Worm (Caenorhabditis elegans) whole organism, early embryonic: ENCODE results near the gene chat-1.

ENCODE experiments used
- B0310.2 ChIP-seq: sonication (generic microtip); optimal IDR thresholded peaks from 2 replicates; lab custom pipeline; 2016; ENCODE audit warnings: mild to moderate bottlenecking, missing genetic modification characterization, missing compliant biosample characterization
- F13C5.2 ChIP-seq: sonication (generic microtip); optimal IDR thresholded peaks from 2 replicates; lab custom pipeline; 2017; ENCODE audit warnings: mild to moderate bottlenecking, missing genetic modification characterization, inconsistent platforms, missing compliant biosample characterization
- aly-1 ChIP-seq: sonication (generic microtip); optimal IDR thresholded peaks from 2 replicates; lab custom pipeline; 2016; ENCODE audit warnings: missing genetic modification characterization, missing compliant biosample characterization
- ama-1 ChIP-seq: fragments of 150-350 bp; optimal IDR thresholded peaks from 2 replicates; lab custom pipeline; 2014
- ceh-13 ChIP-seq: fragments of 200-800 bp; sonication (Bioruptor generic); optimal IDR thresholded peaks from 2 replicates; lab custom pipeline; 2018; ENCODE audit warnings: mild to moderate bottlenecking, missing genetic modification characterization, missing compliant biosample characterization
- ceh-36 ChIP-seq: sonication (generic microtip); optimal IDR thresholded peaks from 2 replicates; lab custom pipeline; 2016; ENCODE audit warnings: missing genetic modification characterization, inconsistent platforms, missing compliant biosample characterization
- ets-7 ChIP-seq: sonication (generic microtip); optimal IDR thresholded peaks from 2 replicates; lab custom pipeline; 2016; ENCODE audit warnings: missing genotype, missing genetic modification characterization, missing compliant biosample characterization
- flt-1 ChIP-seq: fragments of 200-800 bp; sonication (Bioruptor generic); IDR thresholded peaks from 2 replicates; pipeline ENCODE4 v1.3.6; 2022; ENCODE audit warnings: missing genetic modification characterization, missing compliant biosample characterization
- hmbx-1 ChIP-seq: sonication (generic microtip); optimal IDR thresholded peaks from 2 replicates; lab custom pipeline; 2016; ENCODE audit warnings: mild to moderate bottlenecking, missing genetic modification characterization, missing compliant biosample characterization
- hmg-4 ChIP-seq: fragments of 200-800 bp; sonication (Bioruptor generic); optimal IDR thresholded peaks from 2 replicates; lab custom pipeline; 2018; ENCODE audit warnings: mild to moderate bottlenecking, missing genetic modification characterization, missing compliant biosample characterization
- hnd-1 ChIP-seq: sonication (generic microtip); optimal IDR thresholded peaks from 2 replicates; lab custom pipeline; 2016; ENCODE audit warnings: missing genetic modification characterization, missing compliant biosample characterization
- pes-1 ChIP-seq: fragments of 200-800 bp; sonication (Bioruptor generic); IDR thresholded peaks from 2 replicates; pipeline ENCODE4 v1.3.6; 2022; ENCODE audit warnings: missing genetic modification reagents, missing genetic modification characterization, missing compliant biosample characterization
- scrt-1 ChIP-seq: fragments of 200-800 bp; sonication (Bioruptor generic); IDR thresholded peaks from 2 replicates; pipeline ENCODE4 v1.3.6; 2022; ENCODE audit warnings: missing genetic modification characterization, missing compliant biosample characterization
- sea-1 ChIP-seq: fragments of 200-800 bp; sonication (Bioruptor generic); conservative IDR thresholded peaks from 2 replicates; pipeline ENCODE4 v1.3.6; 2022; ENCODE audit warnings: missing genetic modification characterization, missing compliant biosample characterization
- tbx-11 ChIP-seq: fragments of 200-800 bp; sonication (Bioruptor generic); IDR thresholded peaks from 2 replicates; pipeline ENCODE4 v1.3.6; 2022; ENCODE audit warnings: missing genetic modification characterization, missing compliant biosample characterization
- tbx-37 ChIP-seq: fragments of 200-800 bp; sonication (Bioruptor generic); conservative IDR thresholded peaks from 2 replicates; pipeline ENCODE4 v1.3.6; 2022; ENCODE audit warnings: missing genetic modification reagents, missing genetic modification characterization, missing compliant biosample characterization
- tra-4 ChIP-seq: sonication (generic microtip); optimal IDR thresholded peaks from 2 replicates; lab custom pipeline; 2017; ENCODE audit warnings: missing genetic modification characterization, missing compliant biosample characterization

chat-1 gene

DNA sequence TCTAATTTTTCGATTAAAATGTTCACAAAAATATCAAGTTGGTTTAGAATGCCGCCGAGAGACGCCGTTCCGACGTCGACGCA lies at the start of gene chat-1:
TSS of gene chat-1 (plus strand) at position 48 of the 83 bp plus-strand sequence.
- TF ChIP-seq ets-7 (tag; lab: Kevin White, UChicago) (no peak), sea-1 (GFP tag; lab: Robert Waterston, UW) (0 out of 2 replicates have a peak, but pooled peaks have one; percentile 16), B0310.2 (tag; lab: Kevin White, UChicago) (no peak), ama-1 (peak; percentile 11)

DNA sequence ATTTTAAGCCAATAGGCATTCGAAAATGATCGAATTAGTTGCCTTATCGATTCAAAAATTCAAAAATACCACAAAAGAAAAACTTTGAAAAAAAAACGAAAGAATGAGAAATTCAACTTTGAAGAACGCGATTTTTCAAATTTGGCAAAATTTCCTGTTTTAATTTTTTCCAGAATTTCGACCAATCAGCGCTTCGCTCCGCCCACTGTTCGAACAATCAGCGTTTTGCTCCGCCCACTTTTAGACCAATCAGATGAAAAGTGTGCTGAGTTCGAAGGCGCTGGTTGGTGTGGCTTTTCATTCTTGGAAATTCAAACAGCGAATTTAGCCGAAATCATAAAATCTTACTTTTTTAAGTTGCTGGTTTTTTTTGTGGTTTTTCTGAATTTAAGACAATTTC lies 49.5 kb upstream of the chat-1 start:
- TF ChIP-seq sea-1 (GFP tag; lab: Robert Waterston, UW) (no peak), hnd-1 (no peak), F13C5.2 (tag; lab: Kevin White, UChicago) (no peak), B0310.2 (tag; lab: Kevin White, UChicago) (no peak), tbx-11 (no peak), flt-1 (no peak), scrt-1 (GFP tag; lab: Robert Waterston, UW) (no peak), tra-4 (tag; lab: Kevin White, UChicago) (no peak), ceh-36 (tag; lab: Kevin White, UChicago) (no peak), hmbx-1 (no peak), hmg-4 (GFP tag; lab: Kevin White, UChicago) (no peak), ama-1 (no peak), tbx-37 (GFP tag; lab: Robert Waterston, UW) (no peak)

DNA sequence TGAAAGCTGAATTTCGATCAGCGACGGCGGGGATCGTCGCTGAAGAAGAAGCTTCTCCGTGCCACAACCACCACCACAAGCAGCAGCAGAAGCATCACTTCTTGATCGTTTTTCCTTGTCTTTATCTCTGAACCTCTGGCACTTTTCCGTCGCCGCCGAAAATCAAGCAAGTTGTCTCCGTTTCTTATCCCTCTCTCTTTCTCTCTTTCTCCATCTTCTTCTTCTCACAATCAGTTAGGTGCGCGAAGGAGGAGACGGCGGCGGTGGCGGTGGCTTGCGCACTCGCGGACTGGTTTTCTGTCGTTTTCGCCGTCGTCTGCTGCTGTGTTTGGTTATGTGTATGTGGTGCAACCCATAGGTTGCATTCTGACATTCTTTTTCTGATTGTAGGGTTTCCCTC lies 48.7 kb upstream of the chat-1 start:
- TF ChIP-seq hmg-4 (GFP tag; lab: Kevin White, UChicago) (peak; percentile 32), flt-1 (no peak), hmbx-1 (no peak)

DNA sequence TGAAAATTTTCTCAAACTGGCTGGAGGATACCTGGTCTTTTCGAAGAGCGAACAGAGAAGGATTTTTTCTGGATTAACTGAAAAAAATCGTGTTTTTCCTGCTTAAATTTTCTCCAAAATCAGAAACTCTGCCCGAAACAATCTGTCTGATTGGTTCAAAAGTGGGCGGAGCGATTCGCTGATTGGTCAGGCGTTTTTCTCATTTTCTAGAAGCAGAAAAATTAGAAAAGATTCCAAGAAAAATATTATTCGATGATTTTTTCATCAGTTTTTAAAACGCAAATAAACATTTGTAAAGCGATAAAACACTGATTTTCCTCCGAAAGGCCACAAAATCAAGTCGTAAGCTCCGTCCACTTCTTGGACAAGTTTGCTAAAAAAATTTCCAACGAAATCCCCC lies 48.2 kb upstream of the chat-1 start:
- TF ChIP-seq F13C5.2 (tag; lab: Kevin White, UChicago), result no peak
- no peak for TF ChIP-seq aly-1
- no peak for TF ChIP-seq B0310.2 (tag; lab: Kevin White, UChicago)
- no peak for TF ChIP-seq hmbx-1
- no peak for TF ChIP-seq pes-1 (GFP tag; lab: Robert Waterston, UW)
- TF ChIP-seq flt-1, result no peak
- no peak for TF ChIP-seq sea-1 (GFP tag; lab: Robert Waterston, UW)

DNA sequence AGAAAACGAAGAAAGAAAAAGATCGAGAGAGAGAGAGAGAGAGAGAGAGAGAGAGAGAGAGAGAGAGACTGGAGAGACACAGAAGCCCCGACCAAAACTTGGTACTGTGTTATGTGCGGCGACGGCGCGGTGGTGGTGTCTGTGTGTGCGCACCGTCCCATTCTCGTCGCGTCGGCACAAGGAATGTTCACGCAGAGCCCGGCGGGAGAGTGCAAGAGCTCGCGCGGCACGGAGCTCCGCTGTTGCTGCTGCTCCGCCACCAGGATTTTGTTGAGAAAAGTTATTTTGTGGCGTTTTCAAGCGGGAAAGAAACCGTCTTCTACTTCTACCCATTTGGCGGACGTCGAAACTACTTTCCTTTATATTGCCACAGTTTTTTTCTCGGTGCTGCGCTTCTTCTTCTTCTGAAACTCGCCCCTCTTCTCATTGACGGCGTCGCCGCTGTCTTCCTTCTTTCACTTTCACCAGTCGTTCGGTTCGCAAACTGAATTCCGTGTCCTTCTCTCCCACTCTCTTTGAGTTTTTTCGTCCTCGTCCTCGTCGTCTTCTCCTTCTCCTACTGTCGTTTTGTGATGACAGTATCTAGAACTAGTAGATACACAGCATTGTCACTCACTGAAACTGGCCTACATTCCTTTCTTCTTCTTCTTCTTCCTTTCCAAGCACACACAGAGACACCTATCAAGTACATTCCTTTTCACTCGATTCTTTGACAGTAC lies 47.6 kb upstream of the chat-1 start:
- TF ChIP-seq hmg-4 (GFP tag; lab: Kevin White, UChicago), result peak; percentile 10
- TF ChIP-seq pes-1 (GFP tag; lab: Robert Waterston, UW), result peak; percentile 23; the same call in 1 of the 2 replicates
- TF ChIP-seq tra-4 (tag; lab: Kevin White, UChicago), result no peak

DNA sequence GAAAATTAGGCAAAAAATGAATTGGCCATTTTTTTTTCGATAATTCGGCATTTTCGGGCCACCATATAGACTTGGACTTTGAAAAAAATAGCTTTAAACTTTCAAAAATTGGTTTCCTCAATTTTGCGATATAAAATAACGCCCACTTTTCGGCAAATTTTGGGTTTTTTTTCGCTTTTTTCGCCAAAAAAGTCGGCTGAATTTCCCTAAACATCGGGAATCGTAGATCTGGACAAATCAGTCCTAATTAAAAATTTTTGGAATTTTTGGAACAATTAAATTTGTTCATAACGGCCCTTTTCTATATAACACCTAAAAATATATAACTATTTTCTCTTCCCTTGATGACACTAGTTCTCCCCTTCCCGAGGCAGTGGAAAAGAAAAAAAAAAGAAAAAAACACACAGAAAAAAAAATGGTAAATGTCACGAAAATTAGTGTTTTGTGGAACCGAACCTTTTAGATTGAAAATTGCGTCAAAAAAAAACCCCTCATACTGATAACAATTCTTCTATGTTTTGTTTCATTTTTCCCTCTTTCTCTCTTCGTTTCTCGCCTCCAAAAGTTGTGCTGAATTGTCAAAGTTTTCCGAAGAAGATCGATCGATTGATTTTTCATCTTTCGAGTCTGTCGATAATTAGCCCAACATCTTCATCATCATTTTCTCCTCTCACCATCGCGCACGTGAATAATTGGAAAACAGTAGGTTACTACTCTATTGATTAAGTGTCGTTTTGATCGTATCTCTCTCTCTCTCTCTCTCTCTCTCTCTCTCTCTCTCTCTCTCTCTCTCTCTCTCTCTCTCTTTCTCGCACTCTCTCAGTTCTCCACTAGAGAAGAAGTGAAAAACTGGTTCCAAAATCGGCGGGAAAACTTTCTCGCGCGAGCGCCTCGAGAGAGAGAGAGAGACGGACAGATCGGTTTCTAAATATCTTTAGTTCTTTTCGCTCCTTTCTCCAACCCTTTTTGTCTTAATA lies 46.5 kb upstream of the chat-1 start, which contains the start of gene Y24D9A.6:
TSS of gene Y24D9A.6 (minus strand) at position 51 of the 977 bp plus-strand sequence.
- TF ChIP-seq ets-7 (tag; lab: Kevin White, UChicago) (no peak), hnd-1 (no peak)

DNA sequence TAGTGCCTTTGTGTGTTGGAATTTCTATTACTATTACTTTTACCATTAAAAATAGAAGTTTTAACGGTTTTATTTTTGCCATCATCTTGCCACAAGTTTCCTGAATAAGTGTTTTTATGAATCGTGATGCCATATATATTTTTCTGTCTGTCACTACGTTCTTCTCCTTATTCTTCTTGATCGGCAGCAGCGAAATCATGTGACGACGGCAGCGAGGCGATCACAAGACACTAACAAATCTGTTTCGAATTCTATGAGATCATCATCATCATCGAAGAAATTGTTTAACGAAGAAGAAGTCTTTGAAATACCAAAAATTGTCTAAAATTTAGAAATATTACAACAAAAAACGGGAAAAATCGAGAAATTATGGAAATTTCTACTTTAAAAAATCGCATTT lies 44.7 kb upstream of the chat-1 start:
- TF ChIP-seq ceh-36 (tag; lab: Kevin White, UChicago) (no peak), hnd-1 (no peak), hmbx-1 (no peak), ets-7 (tag; lab: Kevin White, UChicago) (no peak), hmg-4 (GFP tag; lab: Kevin White, UChicago) (no peak), sea-1 (GFP tag; lab: Robert Waterston, UW) (no peak), flt-1 (no peak), tra-4 (tag; lab: Kevin White, UChicago) (no peak), ceh-13 (GFP tag; lab: Kevin White, UChicago) (no peak), aly-1 (no peak), F13C5.2 (tag; lab: Kevin White, UChicago) (no peak), pes-1 (GFP tag; lab: Robert Waterston, UW) (no peak), B0310.2 (tag; lab: Kevin White, UChicago) (no peak), tbx-37 (GFP tag; lab: Robert Waterston, UW) (no peak), ama-1 (no peak), tbx-11 (no peak), scrt-1 (GFP tag; lab: Robert Waterston, UW) (no peak)

DNA sequence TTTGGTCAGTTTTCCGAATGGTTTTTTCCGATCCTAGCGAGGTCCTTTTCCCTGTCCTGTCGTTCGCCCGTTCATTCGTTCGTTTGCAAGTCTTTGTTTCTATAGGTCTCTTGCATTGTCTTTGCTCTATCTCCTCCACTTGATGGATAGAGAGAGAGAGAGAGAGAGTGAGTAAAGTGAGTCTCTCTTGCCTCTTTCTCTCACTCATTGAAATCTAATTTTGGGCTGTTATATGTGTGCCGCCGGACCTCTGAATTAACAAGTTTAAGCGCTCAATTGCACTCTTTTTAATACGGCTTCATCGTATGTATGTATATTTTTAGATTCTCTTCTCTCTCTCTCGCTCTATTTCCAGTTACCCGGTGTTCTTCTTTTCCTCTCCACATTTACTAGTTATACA lies 43.3 kb upstream of the chat-1 start:
- TF ChIP-seq ets-7 (tag; lab: Kevin White, UChicago), result no peak
- TF ChIP-seq hmg-4 (GFP tag; lab: Kevin White, UChicago), result peak; percentile 38

DNA sequence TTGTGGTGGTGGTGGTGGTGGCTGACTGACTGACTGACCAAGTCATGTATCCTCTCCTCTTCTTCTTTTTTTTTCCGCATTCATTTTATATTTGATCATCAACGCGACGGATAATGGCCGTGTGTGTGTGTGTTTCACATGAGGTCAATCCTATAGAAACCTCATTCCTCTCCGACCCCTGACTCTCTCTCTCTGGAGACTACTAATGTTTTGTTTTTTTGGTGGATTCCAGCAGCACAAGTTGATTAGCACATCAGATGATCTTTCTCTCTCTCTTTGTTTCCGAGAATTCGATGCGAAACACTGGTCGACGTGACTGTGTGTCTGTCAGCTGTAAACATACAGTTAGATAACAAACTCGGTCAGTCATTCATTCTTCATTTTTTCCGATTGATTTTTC lies 42.0 kb upstream of the chat-1 start, which contains the start of gene Y24D9A.7:
TSS of gene Y24D9A.7 (minus strand) at position 46 of the 400 bp plus-strand sequence.
- TF ChIP-seq tbx-11 (no peak), hmg-4 (GFP tag; lab: Kevin White, UChicago) (no peak), hnd-1 (no peak), tra-4 (tag; lab: Kevin White, UChicago) (no peak), flt-1 (no peak)
